Worm (Caenorhabditis elegans) whole organism, L4/young adult: Measurements from ENCODE around the gene ocr-1.

Source experiments
- W03F9.2 ChIP-seq: fragments of 150-350 bp; optimal IDR thresholded peaks from 2 replicates; lab custom pipeline; 2014; ENCODE audit warnings: missing biosample characterization, missing genetic modification characterization
- dao-5 ChIP-seq: sonication (generic microtip); optimal IDR thresholded peaks from 2 replicates; lab custom pipeline; 2016; ENCODE audit warnings: missing genotype, missing genetic modification characterization, moderate library complexity, missing compliant biosample characterization
- him-1 ChIP-seq: sonication (generic microtip); optimal IDR thresholded peaks from 2 replicates; lab custom pipeline; 2016; ENCODE audit warnings: missing genotype, missing genetic modification reagents, missing genetic modification characterization, missing compliant biosample characterization

Gene ocr-1

DNA sequence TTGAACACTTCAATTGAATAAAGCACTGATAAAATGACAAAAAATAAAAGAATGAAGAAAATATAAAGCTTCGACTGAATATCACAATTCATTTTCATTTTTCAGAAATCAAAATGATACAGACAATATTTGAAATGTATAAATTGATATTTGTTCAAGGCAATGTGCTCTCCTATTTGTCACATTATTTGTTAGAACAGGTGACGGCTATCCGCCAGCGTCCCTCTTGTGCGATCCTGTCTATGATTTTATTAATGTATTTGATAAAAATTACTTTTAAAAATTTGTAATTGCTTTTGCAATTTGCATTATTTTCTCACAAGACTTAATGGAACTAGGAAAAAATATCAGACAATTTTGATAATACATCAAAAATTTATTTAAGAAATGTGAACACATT lies 10.1 kb upstream of the ocr-1 start, which contains the start of gene F28H7.7:
Gene F28H7.7 (minus strand): TSS at position 101 of the 400 bp plus-strand sequence.
- no peak for TF ChIP-seq W03F9.2 (tag; lab: Kevin White, UChicago)
- TF ChIP-seq him-1 (tag; lab: Kevin White, UChicago): no peak
- no peak for TF ChIP-seq dao-5 (tag; lab: Kevin White, UChicago)

ce11 chrV:10756698-10757097 lies 7.5 kb upstream of the ocr-1 start, which contains the start of gene irld-6:
Gene irld-6 (minus strand): TSS chrV:10756798.
- TF ChIP-seq W03F9.2 (tag; lab: Kevin White, UChicago) (no peak), him-1 (tag; lab: Kevin White, UChicago) (no peak), dao-5 (tag; lab: Kevin White, UChicago) (no peak)

DNA sequence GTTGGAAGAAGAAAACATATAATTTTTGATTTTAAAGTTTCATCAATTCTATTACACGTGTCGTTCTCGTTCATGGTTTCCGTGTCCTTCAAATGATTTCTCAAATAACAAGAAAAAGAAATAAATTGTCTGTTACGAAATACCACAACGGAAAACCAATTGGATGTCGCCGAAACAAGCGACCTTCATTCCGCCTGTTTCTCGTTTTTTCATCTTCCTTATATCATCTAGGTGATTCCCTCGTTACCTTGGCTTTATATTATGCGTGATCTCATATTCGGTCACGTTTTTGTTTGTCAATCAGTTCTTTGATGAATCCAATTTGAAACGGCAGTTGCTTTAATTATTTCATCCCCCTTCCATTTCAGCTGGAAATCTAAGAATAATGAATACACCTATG lies 7.0 kb upstream of the ocr-1 start:
- no peak for TF ChIP-seq dao-5 (tag; lab: Kevin White, UChicago)
- no peak for TF ChIP-seq W03F9.2 (tag; lab: Kevin White, UChicago)
- no peak for TF ChIP-seq him-1 (tag; lab: Kevin White, UChicago)

ce11 chrV:10758658-10759057 lies 5.5 kb upstream of the ocr-1 start, which contains the start of gene F28H7.8:
Gene F28H7.8 (plus strand): TSS chrV:10758958.
- TF ChIP-seq him-1 (tag; lab: Kevin White, UChicago) (no peak), W03F9.2 (tag; lab: Kevin White, UChicago) (no peak), dao-5 (tag; lab: Kevin White, UChicago) (no peak)

ce11 chrV:10760839-10761238 lies 3.3 kb upstream of the ocr-1 start:
- no peak for TF ChIP-seq dao-5 (tag; lab: Kevin White, UChicago)
- TF ChIP-seq him-1 (tag; lab: Kevin White, UChicago): no peak
- TF ChIP-seq W03F9.2 (tag; lab: Kevin White, UChicago): no peak

- TF ChIP-seq him-1 (tag; lab: Kevin White, UChicago): no peak
- TF ChIP-seq dao-5 (tag; lab: Kevin White, UChicago): no peak
- TF ChIP-seq W03F9.2 (tag; lab: Kevin White, UChicago): no peak
Observed at ce11 chrV:10762695-10763094, 1.5 kb upstream of the ocr-1 start, which contains the start of gene sre-6. Gene sre-6 (minus strand): TSS chrV:10762795.

ce11 chrV:10768892-10769291 lies 4.7 kb downstream of the ocr-1 start:
- TF ChIP-seq him-1 (tag; lab: Kevin White, UChicago) (no peak), W03F9.2 (tag; lab: Kevin White, UChicago) (no peak), dao-5 (tag; lab: Kevin White, UChicago) (no peak)

- no peak for TF ChIP-seq dao-5 (tag; lab: Kevin White, UChicago)
- peak; percentile 48 for TF ChIP-seq W03F9.2 (tag; lab: Kevin White, UChicago)
- TF ChIP-seq him-1 (tag; lab: Kevin White, UChicago): no peak
Observed at ce11 chrV:10770026-10770425, 5.9 kb downstream of the ocr-1 start, which contains the start of the genes D1054.1 and pas-2. Gene D1054.1 (minus strand): TSS chrV:10770217. Gene pas-2 (plus strand): TSS chrV:10770368.

- TF ChIP-seq dao-5 (tag; lab: Kevin White, UChicago) (no peak), W03F9.2 (tag; lab: Kevin White, UChicago) (no peak), him-1 (tag; lab: Kevin White, UChicago) (no peak)
Observed at ce11 chrV:10771390-10771789, 7.2 kb downstream of the ocr-1 start, which contains the start of gene D1054.3. Gene D1054.3 (plus strand): TSS chrV:10771451.

- TF ChIP-seq him-1 (tag; lab: Kevin White, UChicago): no peak
- TF ChIP-seq W03F9.2 (tag; lab: Kevin White, UChicago): no peak
- no peak for TF ChIP-seq dao-5 (tag; lab: Kevin White, UChicago)
Observed at ce11 chrV:10773216-10773615, 9.1 kb downstream of the ocr-1 start.

DNA sequence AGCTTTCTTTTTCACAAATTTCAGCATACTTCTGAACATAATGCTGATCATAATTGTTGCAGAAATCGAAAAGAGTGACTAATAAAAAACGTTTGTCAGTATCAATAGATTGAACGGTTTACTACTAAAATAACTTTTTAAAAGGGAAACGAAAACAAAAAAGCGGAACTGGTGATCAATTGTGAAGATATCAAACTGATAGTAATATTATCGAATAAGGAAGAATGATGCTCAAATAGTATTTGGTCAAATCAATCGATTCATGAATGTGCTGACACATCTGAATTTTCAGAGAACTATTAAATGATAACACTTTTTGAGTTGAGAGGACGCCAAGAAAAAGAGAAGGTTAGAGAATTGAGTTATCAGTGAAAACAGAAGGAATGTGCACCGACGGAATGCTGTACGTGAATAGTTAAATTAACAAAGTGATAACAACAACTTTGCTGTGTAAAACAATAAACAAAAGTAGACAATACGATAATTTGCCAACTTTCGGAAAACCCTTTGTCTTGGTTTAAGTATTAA lies 12.4 kb downstream of the ocr-1 start, which contains the start of gene D1054.5:
Gene D1054.5 (minus strand): TSS at position 51 of the 528 bp plus-strand sequence.
- TF ChIP-seq him-1 (tag; lab: Kevin White, UChicago) (no peak), W03F9.2 (tag; lab: Kevin White, UChicago) (no peak), dao-5 (tag; lab: Kevin White, UChicago) (no peak)

- TF ChIP-seq dao-5 (tag; lab: Kevin White, UChicago): no peak
- TF ChIP-seq W03F9.2 (tag; lab: Kevin White, UChicago): no peak
Observed at ce11 chrV:10784011-10784410, 19.8 kb downstream of the ocr-1 start, which contains the start of gene D1054.8. Gene D1054.8 (plus strand): TSS chrV:10784311.

DNA sequence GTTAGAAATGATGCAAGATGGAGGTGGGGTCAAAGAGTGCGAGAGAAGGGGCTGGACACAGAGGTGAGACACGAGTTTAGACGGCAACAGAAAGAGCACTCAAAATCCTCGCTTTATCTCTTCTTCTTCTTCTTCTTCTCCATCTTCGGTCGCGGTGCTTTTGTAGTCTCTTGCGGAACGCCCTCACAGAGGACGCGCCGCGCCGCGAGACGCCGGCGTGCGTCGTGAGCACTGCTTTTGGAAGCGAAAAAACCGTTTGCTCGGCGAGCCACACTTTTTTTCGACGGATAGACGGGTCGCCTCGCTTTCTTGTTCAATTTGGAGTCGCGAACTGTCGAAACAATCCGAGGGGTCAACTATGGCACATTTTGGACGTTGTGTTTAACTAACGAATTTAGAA lies 26.8 kb downstream of the ocr-1 start, which contains the start of gene D1054.9:
Gene D1054.9 (minus strand): TSS at position 137 of the 400 bp plus-strand sequence.
- no peak for TF ChIP-seq him-1 (tag; lab: Kevin White, UChicago)
- no peak for TF ChIP-seq dao-5 (tag; lab: Kevin White, UChicago)
- TF ChIP-seq W03F9.2 (tag; lab: Kevin White, UChicago): no peak

ce11 chrV:10792775-10793174 lies 28.6 kb downstream of the ocr-1 start, which contains the start of gene D1054.10:
Gene D1054.10 (minus strand): TSS chrV:10792875.
- TF ChIP-seq dao-5 (tag; lab: Kevin White, UChicago) (no peak), him-1 (tag; lab: Kevin White, UChicago) (no peak), W03F9.2 (tag; lab: Kevin White, UChicago) (no peak)
